Worm (Caenorhabditis elegans) whole organism, L2 larva: ENCODE results near the gene lite-1.

ENCODE experiments used
- blmp-1 ChIP-seq: sonication (generic microtip); optimal IDR thresholded peaks from 2 replicates; lab custom pipeline; 2017; ENCODE audit warnings: missing genetic modification characterization, mild to moderate bottlenecking, missing compliant biosample characterization, antibody characterized with exemption, moderate library complexity; ENCODE audit not compliant: insufficient read depth
- lin-13 ChIP-seq: fragments of 150-350 bp; optimal IDR thresholded peaks from 2 replicates; lab custom pipeline; 2014; ENCODE audit warnings: missing biosample characterization, missing genetic modification reagents, missing genetic modification characterization
- mdl-1 ChIP-seq, 2 experiments: fragments of 150-350 bp in 1 of 2; sonication (generic microtip) in 1 of 2; optimal IDR thresholded peaks; 2 replicates each; lab custom pipeline; 2017; ENCODE audit warnings: missing biosample characterization in 2 of 2, missing genetic modification characterization in 2 of 2
- nhr-6 ChIP-seq: fragments of 150-350 bp; optimal IDR thresholded peaks from 2 replicates; lab custom pipeline; 2014; ENCODE audit warnings: missing biosample characterization, missing genetic modification characterization
- unc-55 ChIP-seq: fragments of 150-350 bp; sonication (generic microtip); optimal IDR thresholded peaks from 3 replicates; lab custom pipeline; 2014; ENCODE audit warnings: missing biosample characterization, missing genetic modification reagents, missing genetic modification characterization
- ztf-11 ChIP-seq: sonication (generic microtip); optimal IDR thresholded peaks from 2 replicates; lab custom pipeline; 2017; ENCODE audit warnings: missing biosample characterization, missing genetic modification characterization

- TF ChIP-seq mdl-1 (tag; optimal IDR thresholded peaks at IDR 0.05; lab: Kevin White, UChicago) (no peak), lin-13 (no peak), nhr-6 (tag; lab: Kevin White, UChicago) (no peak), blmp-1 (tag; lab: Kevin White, UChicago) (no peak), ztf-11 (tag; lab: Kevin White, UChicago) (no peak), unc-55 (GFP tag; lab: Kevin White, UChicago) (no peak)
These were observed 25.2 kb downstream of the lite-1 start for ce11 chrX:6205325-6205724.
